Worm (Caenorhabditis elegans) whole organism, young adult: ENCODE measurements around the gene K07E3.1.

Source experiments
- B0336.3 ChIP-seq: fragments of 200-800 bp; sonication (Bioruptor generic); IDR thresholded peaks from 2 replicates; pipeline ENCODE4 v1.3.6; 2022; ENCODE audit warnings: missing genetic modification characterization, missing compliant biosample characterization
- C06A6.2 ChIP-seq: fragments of 200-800 bp; sonication (Bioruptor generic); conservative IDR thresholded peaks from 2 replicates; pipeline ENCODE4 v1.3.6; 2022; ENCODE audit warnings: missing genetic modification characterization, missing compliant biosample characterization
- C17E4.6 ChIP-seq: fragments of 200-800 bp; sonication (Bioruptor generic); IDR thresholded peaks from 2 replicates; pipeline ENCODE4 v1.3.6; 2022; ENCODE audit warnings: missing genetic modification reagents, missing genetic modification characterization, missing compliant biosample characterization
- F23B12.7 ChIP-seq: sonication (generic microtip); optimal IDR thresholded peaks from 2 replicates; lab custom pipeline; 2017; ENCODE audit warnings: missing genetic modification characterization, mild to moderate bottlenecking, missing compliant biosample characterization, antibody characterized with exemption, moderate library complexity; ENCODE audit not compliant: insufficient read depth
- F33H1.4 ChIP-seq: fragments of 200-800 bp; sonication (Bioruptor generic); IDR thresholded peaks from 2 replicates; pipeline ENCODE4 v1.3.6; 2022; ENCODE audit warnings: missing genetic modification reagents, missing genetic modification characterization, missing compliant biosample characterization
- F55B11.4 ChIP-seq: sonication (generic microtip); optimal IDR thresholded peaks from 2 replicates; lab custom pipeline; 2016; ENCODE audit warnings: missing compliant biosample characterization, missing genetic modification characterization, borderline replicate concordance; ENCODE audit not compliant: insufficient read depth
- K11D2.4 ChIP-seq: fragments of 200-800 bp; sonication (Bioruptor generic); IDR thresholded peaks from 2 replicates; pipeline ENCODE4 v1.3.6; 2022; ENCODE audit warnings: missing genetic modification reagents, missing genetic modification characterization, missing compliant biosample characterization
- T26A5.8 ChIP-seq: sonication (generic microtip); optimal IDR thresholded peaks from 2 replicates; lab custom pipeline; 2016; ENCODE audit warnings: missing genetic modification characterization, missing compliant biosample characterization
- Y53G8AR.9 ChIP-seq: fragments of 200-800 bp; sonication (Bioruptor generic); conservative IDR thresholded peaks from 2 replicates; pipeline ENCODE4 v1.3.6; 2022; ENCODE audit warnings: missing genetic modification reagents, missing genetic modification characterization, missing compliant biosample characterization
- Y56A3A.18 ChIP-seq: fragments of 200-800 bp; sonication (Bioruptor generic); IDR thresholded peaks from 2 replicates; pipeline ENCODE4 v1.3.6; 2022; ENCODE audit warnings: missing genetic modification reagents, missing genetic modification characterization, missing compliant biosample characterization
- Y67H2A.10 ChIP-seq: fragments of 200-800 bp; sonication (Bioruptor generic); conservative IDR thresholded peaks from 2 replicates; pipeline ENCODE4 v1.3.6; 2022; ENCODE audit warnings: missing genetic modification reagents, missing genetic modification characterization, missing compliant biosample characterization
- ama-1 ChIP-seq, 3 experiments: fragments of 150-350 bp in 1 of 3; sonication (generic microtip) in 2 of 3; optimal IDR thresholded peaks; 2 replicates each; lab custom pipeline; 2014 to 2018; ENCODE audit warnings: missing biosample characterization in 2 of 3, missing genetic modification characterization in 2 of 3, missing genetic modification reagents in 2 of 3
- aptf-2 ChIP-seq: fragments of 200-800 bp; sonication (Bioruptor generic); conservative IDR thresholded peaks from 2 replicates; pipeline ENCODE4 v1.3.6; 2022; ENCODE audit warnings: missing genetic modification reagents, missing genetic modification characterization, missing compliant biosample characterization
- atf-7 ChIP-seq: sonication (generic microtip); optimal IDR thresholded peaks from 2 replicates; lab custom pipeline; 2017; ENCODE audit warnings: mild to moderate bottlenecking, missing genetic modification characterization, missing compliant biosample characterization
- athp-1 ChIP-seq: sonication (generic microtip); optimal IDR thresholded peaks from 2 replicates; lab custom pipeline; 2017; ENCODE audit warnings: mild to moderate bottlenecking, missing genetic modification characterization, missing compliant biosample characterization
- bed-1 ChIP-seq: fragments of 200-800 bp; sonication (Bioruptor generic); IDR thresholded peaks from 2 replicates; pipeline ENCODE4 v1.3.6; 2022; ENCODE audit warnings: missing genetic modification reagents, missing genetic modification characterization, missing compliant biosample characterization
- ccch-3 ChIP-seq: fragments of 200-800 bp; sonication (Bioruptor generic); optimal IDR thresholded peaks from 2 replicates; lab custom pipeline; 2018; ENCODE audit warnings: mild to moderate bottlenecking, missing genetic modification characterization, missing compliant biosample characterization
- cebp-2 ChIP-seq: fragments of 200-800 bp; sonication (Bioruptor generic); IDR thresholded peaks from 2 replicates; pipeline ENCODE4 v1.3.6; 2022; ENCODE audit warnings: missing genetic modification characterization, missing compliant biosample characterization
- ceh-100 ChIP-seq: fragments of 200-800 bp; sonication (Bioruptor generic); IDR thresholded peaks from 2 replicates; pipeline ENCODE4 v1.3.6; 2022; ENCODE audit warnings: missing genetic modification reagents, missing genetic modification characterization, missing compliant biosample characterization
- ceh-27 ChIP-seq: fragments of 200-800 bp; sonication (Bioruptor generic); optimal IDR thresholded peaks from 2 replicates; lab custom pipeline; 2018; ENCODE audit warnings: mild to moderate bottlenecking, missing genetic modification characterization, moderate library complexity, missing compliant biosample characterization
- ceh-40 ChIP-seq: fragments of 200-800 bp; sonication (Bioruptor generic); IDR thresholded peaks from 2 replicates; pipeline ENCODE4 v1.3.6; 2022; ENCODE audit warnings: missing genetic modification characterization, missing compliant biosample characterization
- chd-7 ChIP-seq: sonication (generic microtip); optimal IDR thresholded peaks from 2 replicates; lab custom pipeline; 2016; ENCODE audit warnings: mild to moderate bottlenecking, missing genetic modification characterization, moderate library complexity, missing compliant biosample characterization
- ekl-4 ChIP-seq: fragments of 200-800 bp; sonication (Bioruptor generic); IDR thresholded peaks from 2 replicates; pipeline ENCODE4 v1.3.6; 2022; ENCODE audit warnings: missing genetic modification reagents, missing genetic modification characterization, missing compliant biosample characterization
- hmg-1.2 ChIP-seq: fragments of 200-800 bp; sonication (Bioruptor generic); IDR thresholded peaks from 2 replicates; pipeline ENCODE4 v1.3.6; 2022; ENCODE audit warnings: missing genetic modification reagents, missing genetic modification characterization, missing compliant biosample characterization
- hmg-20 ChIP-seq: fragments of 200-800 bp; sonication (Bioruptor generic); IDR thresholded peaks from 2 replicates; pipeline ENCODE4 v1.3.6; 2022; ENCODE audit warnings: missing genetic modification reagents, missing genetic modification characterization, missing compliant biosample characterization
- hrde-1 ChIP-seq: sonication (generic microtip); optimal IDR thresholded peaks from 2 replicates; lab custom pipeline; 2016; ENCODE audit warnings: missing genetic modification characterization, mild to moderate bottlenecking, missing compliant biosample characterization, moderate library complexity, missing genotype, missing genetic modification reagents, borderline replicate concordance
- hsf-1 ChIP-seq: fragments of 200-800 bp; sonication (Bioruptor generic); IDR thresholded peaks from 2 replicates; pipeline ENCODE4 v1.3.6; 2022; ENCODE audit warnings: missing genetic modification reagents, missing genetic modification characterization, missing compliant biosample characterization
- let-526 ChIP-seq: fragments of 200-800 bp; sonication (Bioruptor generic); IDR thresholded peaks from 2 replicates; pipeline ENCODE4 v1.3.6; 2022; ENCODE audit warnings: missing genetic modification reagents, missing genetic modification characterization, missing compliant biosample characterization
- mcd-1 ChIP-seq: fragments of 200-800 bp; sonication (Bioruptor generic); IDR thresholded peaks from 2 replicates; pipeline ENCODE4 v1.3.6; 2022; ENCODE audit warnings: missing genetic modification reagents, missing genetic modification characterization, missing compliant biosample characterization
- mel-28 ChIP-seq: sonication (generic microtip); optimal IDR thresholded peaks from 2 replicates; lab custom pipeline; 2016; ENCODE audit warnings: borderline replicate concordance, mild to moderate bottlenecking, missing genetic modification characterization, missing compliant biosample characterization
- mes-4 ChIP-seq: sonication (generic microtip); optimal IDR thresholded peaks from 2 replicates; lab custom pipeline; 2016; ENCODE audit warnings: missing genotype, missing genetic modification characterization, missing compliant biosample characterization
- nfya-1 ChIP-seq: sonication (generic microtip); optimal IDR thresholded peaks from 2 replicates; lab custom pipeline; 2017; ENCODE audit warnings: antibody characterized with exemption, missing compliant biosample characterization, missing genetic modification characterization, borderline replicate concordance; ENCODE audit not compliant: insufficient read depth
- nfyb-1 ChIP-seq: fragments of 200-800 bp; sonication (Bioruptor generic); IDR thresholded peaks from 2 replicates; pipeline ENCODE4 v1.3.6; 2022; ENCODE audit warnings: missing genetic modification reagents, missing genetic modification characterization, missing compliant biosample characterization
- nhr-80 ChIP-seq: sonication (generic microtip); optimal IDR thresholded peaks from 2 replicates; lab custom pipeline; 2016; ENCODE audit warnings: missing genetic modification characterization, missing compliant biosample characterization
- repo-1 ChIP-seq: sonication (generic microtip); optimal IDR thresholded peaks from 2 replicates; lab custom pipeline; 2017; ENCODE audit warnings: mild to moderate bottlenecking, missing genetic modification characterization, missing compliant biosample characterization
- sea-2 ChIP-seq: fragments of 200-800 bp; sonication (Bioruptor generic); IDR thresholded peaks from 2 replicates; pipeline ENCODE4 v1.3.6; 2022; ENCODE audit warnings: missing genetic modification characterization, missing compliant biosample characterization
- snpc-1.1 ChIP-seq: sonication (generic microtip); optimal IDR thresholded peaks from 2 replicates; lab custom pipeline; 2017; ENCODE audit warnings: missing genetic modification characterization, mild to moderate bottlenecking, missing compliant biosample characterization, antibody characterized with exemption, moderate library complexity, missing genotype, missing genetic modification reagents; ENCODE audit not compliant: insufficient read depth
- somi-1 ChIP-seq: fragments of 200-800 bp; sonication (Bioruptor generic); optimal IDR thresholded peaks from 2 replicates; lab custom pipeline; 2018; ENCODE audit warnings: mild to moderate bottlenecking, missing genetic modification characterization, missing compliant biosample characterization
- zfh-2 ChIP-seq: fragments of 200-800 bp; sonication (Bioruptor generic); conservative IDR thresholded peaks from 2 replicates; pipeline ENCODE4 v1.3.6; 2022; ENCODE audit warnings: missing genetic modification reagents, missing genetic modification characterization, missing compliant biosample characterization
- ztf-28 ChIP-seq: fragments of 200-800 bp; sonication (Bioruptor generic); IDR thresholded peaks from 2 replicates; pipeline ENCODE4 v1.3.6; 2022; ENCODE audit warnings: missing genetic modification reagents, missing genetic modification characterization, missing compliant biosample characterization

K07E3.1 gene

ce11 chrX:8084669-8085068 is 25.6 kb upstream of the K07E3.1 start:
- TF ChIP-seq Y67H2A.10 (GFP tag; lab: Robert Waterston, UW) (no peak), ccch-3 (GFP tag; lab: Kevin White, UChicago) (no peak), hsf-1 (no peak), snpc-1.1 (tag; lab: Kevin White, UChicago) (no peak), ztf-28 (GFP tag; lab: Robert Waterston, UW) (no peak), Y56A3A.18 (GFP tag; lab: Robert Waterston, UW) (no peak)

ce11 chrX:8086450-8086724 is 23.9 kb upstream of the K07E3.1 start, which contains the start of gene dao-3:
dao-3 (minus strand) TSS chrX:8086550.
- TF ChIP-seq C17E4.6 (GFP tag; lab: Robert Waterston, UW) (no peak), C06A6.2 (no peak), K11D2.4 (GFP tag; lab: Robert Waterston, UW) (no peak), hrde-1 (tag; lab: Kevin White, UChicago) (no peak), ama-1 (optimal IDR thresholded peaks at IDR 0.05; lab: Kevin White, UChicago) (no peak), ama-1 (GFP tag; optimal IDR thresholded peaks at IDR 0.05; lab: Kevin White, UChicago) (no peak), zfh-2 (GFP tag; lab: Robert Waterston, UW) (no peak), athp-1 (tag; lab: Kevin White, UChicago) (no peak), aptf-2 (GFP tag; lab: Robert Waterston, UW) (no peak), ceh-100 (GFP tag; lab: Robert Waterston, UW) (no peak), sea-2 (no peak), T26A5.8 (tag; lab: Kevin White, UChicago) (no peak)

- 0 out of 2 replicates have a peak, but pooled peaks have one; percentile 10 for TF ChIP-seq hmg-20
- TF ChIP-seq atf-7 (tag; lab: Kevin White, UChicago), result peak; percentile 13
- no peak for TF ChIP-seq mel-28 (tag; lab: Kevin White, UChicago)
- TF ChIP-seq let-526, result 0 out of 2 replicates have a peak, but pooled peaks have one; percentile 18
- 0 out of 2 replicates have a peak, but pooled peaks have one; percentile 9 for TF ChIP-seq ceh-40 (GFP tag; lab: Robert Waterston, UW)
- no peak for TF ChIP-seq F55B11.4
- 0 out of 2 replicates have a peak, but pooled peaks have one; percentile 10 for TF ChIP-seq mcd-1 (GFP tag; lab: Robert Waterston, UW)
- no peak for TF ChIP-seq cebp-2 (GFP tag; lab: Robert Waterston, UW)
- no peak for TF ChIP-seq F23B12.7 (tag; lab: Kevin White, UChicago)
- TF ChIP-seq F33H1.4 (GFP tag; lab: Robert Waterston, UW), result no peak; the same call in 1 of the 2 replicates
- TF ChIP-seq mes-4 (tag; lab: Kevin White, UChicago), result no peak
- TF ChIP-seq repo-1 (tag; lab: Kevin White, UChicago), result peak; percentile 54
- TF ChIP-seq nhr-80 (tag; lab: Kevin White, UChicago), result no peak
- TF ChIP-seq ccch-3 (GFP tag; lab: Kevin White, UChicago), result no peak
- no peak for TF ChIP-seq bed-1
- TF ChIP-seq somi-1, result no peak
- TF ChIP-seq chd-7 (tag; lab: Kevin White, UChicago), result peak; percentile 9
- no peak for TF ChIP-seq athp-1 (tag; lab: Kevin White, UChicago)
- peak; percentile 39; the same call in 1 of the 2 replicates for TF ChIP-seq ekl-4 (GFP tag; lab: Robert Waterston, UW)
- no peak for TF ChIP-seq nfya-1 (tag; lab: Kevin White, UChicago)
- no peak for TF ChIP-seq C06A6.2
- TF ChIP-seq nfyb-1 (GFP tag; lab: Robert Waterston, UW), result 0 out of 2 replicates have a peak, but pooled peaks have one; percentile 17
- peak; percentile 64; the same call in 1 of the 2 replicates for TF ChIP-seq B0336.3 (GFP tag; lab: Robert Waterston, UW)
- peak; percentile 66; the same call in 1 of the 2 replicates for TF ChIP-seq Y53G8AR.9
- peak; percentile 29; the same call in 1 of the 2 replicates for TF ChIP-seq K11D2.4 (GFP tag; lab: Robert Waterston, UW)
- no peak for TF ChIP-seq ceh-27
- TF ChIP-seq hmg-1.2 (GFP tag; lab: Robert Waterston, UW), result no peak
Measured at ce11 chrX:8086725-8087641, 23.3 kb upstream of the K07E3.1 start.
